Fruit fly (Drosophila melanogaster): Measurements from ENCODE around the gene Sf3b5.

Gene Sf3b5

DNA sequence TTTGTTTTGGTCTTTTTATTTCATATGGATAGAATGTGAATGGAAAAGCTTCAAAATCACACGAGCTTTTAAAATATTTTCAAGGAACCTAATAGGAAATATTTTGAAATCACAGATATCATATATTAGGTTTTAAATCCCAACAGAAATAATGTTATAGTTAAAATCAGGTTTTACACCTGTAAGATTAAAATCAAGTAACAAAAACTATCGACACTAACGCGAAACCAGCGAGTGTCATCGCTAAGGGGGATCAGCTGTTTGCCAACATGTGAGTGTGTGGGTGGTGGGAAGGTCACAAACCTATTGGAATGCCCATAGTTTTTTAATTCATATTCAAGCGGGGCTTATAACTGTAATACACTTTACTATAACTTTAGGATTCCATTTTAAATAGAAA is 23.5 kb upstream of the Sf3b5 start, which contains the start of gene hyx (continued):
- TF ChIP-seq CG12219 (GFP tag; optimal IDR thresholded peaks at IDR 0.05) (peak; percentile 29), pb (GFP tag; optimal IDR thresholded peaks at IDR 0.05) (no peak), hth (optimal IDR thresholded peaks at IDR 0.05) (no peak), Mad (GFP tag; optimal IDR thresholded peaks at IDR 0.05) (no peak), rib (GFP tag; IDR thresholded peaks at IDR 0.05) (no peak), Mrtf (GFP tag; IDR thresholded peaks at IDR 0.05) (no peak), lilli (GFP tag; optimal IDR thresholded peaks at IDR 0.05) (peak; percentile 73), al (GFP tag; IDR thresholded peaks at IDR 0.05) (0 out of 2 replicates have a peak, but pooled peaks have one; percentile 31), twi (tag; optimal IDR thresholded peaks at IDR 0.05) (peak; percentile 20), CTCF (GFP tag; optimal IDR thresholded peaks at IDR 0.05) (no peak), btn (GFP tag; optimal IDR thresholded peaks at IDR 0.05) (no peak), peb (GFP tag; IDR thresholded peaks at IDR 0.05) (no peak), pan (optimal IDR thresholded peaks at IDR 0.05) (no peak), pan (GFP tag; optimal IDR thresholded peaks at IDR 0.05 in 1 of 2, IDR thresholded peaks at IDR 0.05 in 1 of 2) (no peak), CG4282 (GFP tag; optimal IDR thresholded peaks at IDR 0.05) (no peak), fd102C (GFP tag; optimal IDR thresholded peaks at IDR 0.05) (peak; percentile 7), YL-1 (GFP tag; optimal IDR thresholded peaks at IDR 0.05) (no peak), dimm (GFP tag; IDR thresholded peaks at IDR 0.05) (no peak), vfl (GFP tag; optimal IDR thresholded peaks at IDR 0.05) (peak; percentile 46), Neu2 (GFP tag; optimal IDR thresholded peaks at IDR 0.05; ENCODE audit: borderline replicate concordance) (no peak), CG34376 (GFP tag; optimal IDR thresholded peaks at IDR 0.05) (peak; percentile 31), Hr3 (GFP tag; optimal IDR thresholded peaks at IDR 0.05) (no peak), yki (optimal IDR thresholded peaks at IDR 0.05) (no peak), pnt (GFP tag; optimal IDR thresholded peaks at IDR 0.05) (no peak), hb (GFP tag; IDR thresholded peaks at IDR 0.05; ENCODE audit: partially characterized antibody) (peak; percentile 33; the same call in 1 of the 3 replicates), Rx (GFP tag; IDR thresholded peaks at IDR 0.05) (no peak), CG12744 (GFP tag; optimal IDR thresholded peaks at IDR 0.05) (no peak), CG2202 (tag; optimal IDR thresholded peaks at IDR 0.05) (no peak), eyg (GFP tag; optimal IDR thresholded peaks at IDR 0.05) (no peak), CG12391 (tag; optimal IDR thresholded peaks at IDR 0.05) (peak; percentile 67), grn (GFP tag; optimal IDR thresholded peaks at IDR 0.05) (peak; percentile 92), CG15601 (tag; optimal IDR thresholded peaks at IDR 0.05) (peak; percentile 24), en (GFP tag; optimal IDR thresholded peaks at IDR 0.05) (no peak), Dfd (GFP tag; optimal IDR thresholded peaks at IDR 0.05) (no peak), CG8388 (GFP tag; optimal IDR thresholded peaks at IDR 0.05) (peak; percentile 41), CG11696 (GFP tag; IDR thresholded peaks at IDR 0.05) (no peak), CG30431 (GFP tag; optimal IDR thresholded peaks at IDR 0.05) (no peak), zfh2 (GFP tag; optimal IDR thresholded peaks at IDR 0.05) (peak; percentile 54), fd3F (GFP tag; optimal IDR thresholded peaks at IDR 0.05) (no peak), sug (tag; optimal IDR thresholded peaks at IDR 0.05) (peak; percentile 61), CG13775 (GFP tag; optimal IDR thresholded peaks at IDR 0.05) (peak; percentile 34), psq (GFP tag; optimal IDR thresholded peaks at IDR 0.05) (no peak), schlank (tag; optimal IDR thresholded peaks at IDR 0.05) (no peak), CG31365 (tag; optimal IDR thresholded peaks at IDR 0.05) (no peak), CG1529 (GFP tag; optimal IDR thresholded peaks at IDR 0.05) (no peak), CG4360 (GFP tag; IDR thresholded peaks at IDR 0.05) (no peak), pho (GFP tag; optimal IDR thresholded peaks at IDR 0.05) (peak; percentile 30), CG14667 (GFP tag; IDR thresholded peaks at IDR 0.05) (no peak), br (optimal IDR thresholded peaks at IDR 0.05) (no peak), CG12942 (GFP tag; optimal IDR thresholded peaks at IDR 0.05) (no peak), Xbp1 (GFP tag; optimal IDR thresholded peaks at IDR 0.05) (peak; percentile 47), CG16863 (GFP tag; optimal IDR thresholded peaks at IDR 0.05) (peak; percentile 9), kay (GFP tag; optimal IDR thresholded peaks at IDR 0.05) (no peak), inv (GFP tag; IDR thresholded peaks at IDR 0.05; ENCODE audit: partially characterized antibody) (peak; percentile 60), CG12299 (tag; optimal IDR thresholded peaks at IDR 0.05) (no peak)

All from whole organism, embryonic.